Worm (Caenorhabditis elegans): ENCODE data around the gene dkf-2.

- TF ChIP-seq ceh-24 (tag; optimal IDR thresholded peaks at IDR 0.05) = no peak
- TF ChIP-seq dmd-4 (tag; optimal IDR thresholded peaks at IDR 0.05; ENCODE audit: borderline replicate concordance) = no peak
Measured at ce11 chrV:16729961-16730360, 17.5 kb upstream of the dkf-2 start, which contains the start of gene srz-99.
